Fruit fly (Drosophila melanogaster) whole organism, pupa: ENCODE results near the gene ewg.

Source experiments
- CG32121 ChIP-seq: fragments of 200-800 bp; sonication (Bioruptor generic); IDR thresholded peaks from 2 replicates; pipeline ENCODE4 v1.3.6; 2022; ENCODE audit warnings: missing biosample characterization, missing genetic modification characterization
- D1 ChIP-seq: fragments of 200-800 bp; sonication (Bioruptor generic); optimal IDR thresholded peaks from 2 replicates; lab custom pipeline; 2018; ENCODE audit warnings: missing biosample characterization, mild to moderate bottlenecking, missing genetic modification characterization, moderate library complexity
- EcR ChIP-seq: fragments of 200-800 bp; sonication (Bioruptor generic); optimal IDR thresholded peaks from 3 replicates; lab custom pipeline; 2019; ENCODE audit warnings: missing biosample characterization, missing genetic modification characterization, mild to moderate bottlenecking, moderate library complexity, missing genetic modification reagents
- Ets98B ChIP-seq: fragments of 200-800 bp; sonication (Bioruptor generic); IDR thresholded peaks from 2 replicates; pipeline ENCODE4 v1.3.6; 2022; ENCODE audit warnings: missing biosample characterization, missing genetic modification characterization
- gl ChIP-seq: fragments of 200-800 bp; sonication (Bioruptor generic); optimal IDR thresholded peaks from 2 replicates; lab custom pipeline; 2018; ENCODE audit warnings: missing biosample characterization, mild to moderate bottlenecking, missing genetic modification characterization
- rn ChIP-seq: fragments of 200-800 bp; sonication (Bioruptor generic); IDR thresholded peaks from 2 replicates; pipeline ENCODE4 v1.3.6; 2022; ENCODE audit warnings: missing biosample characterization, missing genetic modification characterization

DNA sequence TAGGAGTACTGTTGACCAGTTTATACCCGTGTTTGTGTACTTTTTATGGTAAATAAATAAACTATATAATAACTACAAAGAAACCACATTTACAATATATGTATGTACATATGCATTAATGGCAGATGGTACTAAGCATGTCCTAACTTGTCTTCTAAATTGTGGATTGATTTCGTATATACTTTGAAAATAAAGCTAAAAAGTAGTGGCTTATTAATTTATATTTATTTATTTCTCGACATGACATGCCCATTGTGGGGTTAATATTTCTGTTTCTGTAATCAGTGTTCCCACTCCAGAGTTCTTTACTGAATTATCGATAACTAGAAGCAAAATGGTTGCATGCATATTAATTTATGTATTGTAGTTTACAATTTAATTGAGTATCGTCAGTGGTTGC is 24.1 kb downstream of the ewg start, which contains the start of gene cin:
- peak; percentile 40 for TF ChIP-seq D1
- no peak for TF ChIP-seq CG32121
- no peak for TF ChIP-seq rn
- TF ChIP-seq EcR (GFP tag; lab: Kevin White, UChicago), result no peak
- peak; percentile 30 for TF ChIP-seq gl
- peak; percentile 53 for TF ChIP-seq Ets98B
